Worm (Caenorhabditis elegans) whole organism, L4/young adult: Measurements from ENCODE around the gene best-23.

ENCODE experiments used
- W03F9.2 ChIP-seq: fragments of 150-350 bp; optimal IDR thresholded peaks from 2 replicates; lab custom pipeline; 2014; ENCODE audit warnings: missing biosample characterization, missing genetic modification characterization
- him-1 ChIP-seq: sonication (generic microtip); optimal IDR thresholded peaks from 2 replicates; lab custom pipeline; 2016; ENCODE audit warnings: missing genotype, missing genetic modification reagents, missing genetic modification characterization, missing compliant biosample characterization

- TF ChIP-seq W03F9.2 (tag; lab: Kevin White, UChicago) (no peak), him-1 (tag; lab: Kevin White, UChicago) (no peak)
These were observed 12.8 kb upstream of the best-23 start for ce11 chrII:7920178-7920577.
